Fruit fly (Drosophila melanogaster): ENCODE results near the gene Nplp3.

- no peak for TF ChIP-seq Clk (GFP tag; optimal IDR thresholded peaks at IDR 0.05)
- TF ChIP-seq CG1620 (GFP tag; optimal IDR thresholded peaks at IDR 0.05), result no peak
- TF ChIP-seq kay (GFP tag; ENCODE audit: borderline replicate concordance), result no peak
- no peak for TF ChIP-seq tj (GFP tag; optimal IDR thresholded peaks at IDR 0.05)
- no peak for TF ChIP-seq CG7101 (tag; optimal IDR thresholded peaks at IDR 0.05)
- TF ChIP-seq CG12768 (GFP tag; optimal IDR thresholded peaks at IDR 0.05), result no peak
- no peak for TF ChIP-seq bab1 (GFP tag; optimal IDR thresholded peaks at IDR 0.05)
These were observed 39.4 kb downstream of the Nplp3 start for dm6 chr3L:16357187-16357728.

Data from whole organism, adult.